Worm (Caenorhabditis elegans) whole organism, L4/young adult: ENCODE results near the gene adh-1.

Experiments used
- W03F9.2 ChIP-seq: fragments of 150-350 bp; optimal IDR thresholded peaks from 2 replicates; lab custom pipeline; 2014; ENCODE audit warnings: missing biosample characterization, missing genetic modification characterization
- dao-5 ChIP-seq: sonication (generic microtip); optimal IDR thresholded peaks from 2 replicates; lab custom pipeline; 2016; ENCODE audit warnings: missing genotype, missing genetic modification characterization, moderate library complexity, missing compliant biosample characterization
- him-1 ChIP-seq: sonication (generic microtip); optimal IDR thresholded peaks from 2 replicates; lab custom pipeline; 2016; ENCODE audit warnings: missing genotype, missing genetic modification reagents, missing genetic modification characterization, missing compliant biosample characterization

DNA sequence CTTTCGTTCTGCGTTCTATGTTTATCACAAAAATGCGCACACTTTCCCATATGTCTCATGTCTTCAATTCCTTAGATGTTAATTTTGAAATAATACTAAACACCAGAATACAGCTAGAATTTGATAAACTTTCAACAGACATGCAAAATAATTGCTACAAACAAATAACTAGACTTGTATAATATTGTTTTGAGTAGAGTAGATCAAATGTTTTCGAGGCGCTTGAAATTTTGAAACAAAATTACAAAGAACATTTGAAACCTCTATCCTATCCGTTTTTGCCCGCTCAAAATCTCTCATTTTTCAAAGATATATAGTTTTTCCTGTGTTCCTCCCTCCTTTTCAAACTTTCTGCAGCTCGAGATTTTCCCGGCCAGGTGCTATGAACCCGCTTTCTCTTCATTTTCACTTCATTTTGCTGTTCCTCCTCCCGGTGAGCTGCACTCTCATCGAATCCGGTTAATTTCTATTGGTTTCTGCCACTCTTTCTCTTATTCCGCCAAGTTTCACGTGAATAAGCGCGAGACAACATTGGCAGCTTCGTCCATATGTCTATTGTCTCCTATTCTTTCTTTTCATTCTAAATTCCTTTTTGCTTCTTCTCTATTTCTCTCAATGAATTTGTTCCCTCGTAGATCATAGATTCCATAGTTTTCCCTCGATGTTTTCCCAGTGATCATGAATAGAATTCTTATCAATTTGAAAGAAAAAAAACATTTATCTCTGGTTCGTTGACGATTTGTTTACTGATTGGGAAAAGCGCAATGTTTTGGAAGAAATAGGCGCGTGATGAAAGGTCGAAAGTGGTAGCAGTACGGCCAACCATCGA is 33.9 kb downstream of the adh-1 start:
- TF ChIP-seq W03F9.2 (tag; lab: Kevin White, UChicago) (no peak), him-1 (tag; lab: Kevin White, UChicago) (no peak), dao-5 (tag; lab: Kevin White, UChicago) (no peak)
